Fruit fly (Drosophila melanogaster): ENCODE measurements around the gene CG5510.

CG5510 gene

DNA sequence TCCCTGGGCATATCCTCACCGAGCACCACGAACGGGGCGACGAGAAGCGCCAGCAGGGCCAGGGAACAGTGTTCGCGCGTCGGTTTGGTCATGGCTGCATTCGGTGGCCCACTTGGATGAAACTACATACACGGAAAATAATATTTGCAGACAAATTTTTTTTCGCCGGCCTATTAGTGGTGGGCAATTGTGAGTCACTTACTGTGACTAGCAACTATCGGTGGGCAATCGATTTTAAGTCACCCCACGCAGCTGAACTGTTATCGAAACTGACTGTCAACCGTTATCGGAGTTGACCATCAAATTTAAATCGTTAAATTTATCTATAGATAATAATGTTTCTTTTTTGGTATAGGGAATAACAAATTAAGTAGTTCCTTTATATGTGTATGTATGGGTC is at the start of gene CG5510:
Gene CG5510, minus strand, starts transcription at position 201 of the 400 bp plus-strand sequence.
- peak; percentile 18 for TF ChIP-seq tj (GFP tag; optimal IDR thresholded peaks at IDR 0.05)
- peak; percentile 79 for TF ChIP-seq bab1 (GFP tag; optimal IDR thresholded peaks at IDR 0.05)
- TF ChIP-seq cic (GFP tag; optimal IDR thresholded peaks at IDR 0.05): peak; percentile 16
- TF ChIP-seq Crg-1 (GFP tag; optimal IDR thresholded peaks at IDR 0.05): peak; percentile 33
- TF ChIP-seq Mnt (GFP tag; optimal IDR thresholded peaks at IDR 0.05): peak; percentile 40
- no peak for TF ChIP-seq CG7045 (GFP tag; optimal IDR thresholded peaks at IDR 0.05)
- TF ChIP-seq kay (GFP tag; ENCODE audit: borderline replicate concordance): no peak
- TF ChIP-seq CG1620 (GFP tag; optimal IDR thresholded peaks at IDR 0.05): peak; percentile 43
- peak; percentile 50 for TF ChIP-seq CG14711 (tag; optimal IDR thresholded peaks at IDR 0.05)
- no peak for TF ChIP-seq CG5204 (GFP tag; optimal IDR thresholded peaks at IDR 0.05)
- TF ChIP-seq CG7101 (tag; optimal IDR thresholded peaks at IDR 0.05): peak; percentile 28
- TF ChIP-seq CG11617 (GFP tag; optimal IDR thresholded peaks at IDR 0.05): peak; percentile 27
- TF ChIP-seq pad (GFP tag; optimal IDR thresholded peaks at IDR 0.05): peak; percentile 2
- TF ChIP-seq cnc (optimal IDR thresholded peaks at IDR 0.05): peak in 1 of 2 experiments; percentile 34

DNA sequence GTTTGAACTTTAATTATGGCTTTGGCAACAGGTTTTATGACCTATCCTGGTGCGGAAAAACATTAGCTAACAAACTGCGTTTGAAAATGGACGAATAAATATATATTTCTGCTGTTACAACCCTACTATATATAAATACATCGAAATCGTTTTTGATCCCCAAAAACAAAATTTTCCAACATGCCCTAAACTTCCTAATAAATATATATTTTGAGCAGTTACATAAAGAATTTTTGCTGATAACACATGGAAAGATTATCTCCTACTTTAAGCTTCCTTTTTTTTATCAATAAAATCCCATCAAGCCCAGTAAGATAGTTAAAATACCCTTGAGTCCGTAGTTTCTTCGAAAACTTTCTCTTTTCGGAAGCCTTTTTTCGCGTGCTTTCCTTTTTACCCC is 49.7 kb upstream of the CG5510 start:
- TF ChIP-seq Crg-1 (GFP tag; optimal IDR thresholded peaks at IDR 0.05): no peak
- no peak for TF ChIP-seq CG7045 (GFP tag; optimal IDR thresholded peaks at IDR 0.05)
- no peak for TF ChIP-seq pad (GFP tag; optimal IDR thresholded peaks at IDR 0.05)
- TF ChIP-seq CG33017 (tag; optimal IDR thresholded peaks at IDR 0.05): no peak
- TF ChIP-seq cic (GFP tag; optimal IDR thresholded peaks at IDR 0.05): no peak
- TF ChIP-seq Clk (GFP tag; optimal IDR thresholded peaks at IDR 0.05): no peak
- no peak for TF ChIP-seq CG7101 (tag; optimal IDR thresholded peaks at IDR 0.05)
- TF ChIP-seq tj (GFP tag; optimal IDR thresholded peaks at IDR 0.05): no peak
- no peak for TF ChIP-seq ovo (GFP tag; optimal IDR thresholded peaks at IDR 0.05)
- TF ChIP-seq CG5204 (GFP tag; optimal IDR thresholded peaks at IDR 0.05): no peak
- TF ChIP-seq cnc (optimal IDR thresholded peaks at IDR 0.05): no peak
- no peak for TF ChIP-seq Hr96 (GFP tag; optimal IDR thresholded peaks at IDR 0.05)
- TF ChIP-seq kay (GFP tag; ENCODE audit: borderline replicate concordance): no peak
- no peak for TF ChIP-seq bab1 (GFP tag; optimal IDR thresholded peaks at IDR 0.05)
- no peak for TF ChIP-seq CG14711 (tag; optimal IDR thresholded peaks at IDR 0.05)
- no peak for TF ChIP-seq toe (GFP tag; optimal IDR thresholded peaks at IDR 0.05)

DNA sequence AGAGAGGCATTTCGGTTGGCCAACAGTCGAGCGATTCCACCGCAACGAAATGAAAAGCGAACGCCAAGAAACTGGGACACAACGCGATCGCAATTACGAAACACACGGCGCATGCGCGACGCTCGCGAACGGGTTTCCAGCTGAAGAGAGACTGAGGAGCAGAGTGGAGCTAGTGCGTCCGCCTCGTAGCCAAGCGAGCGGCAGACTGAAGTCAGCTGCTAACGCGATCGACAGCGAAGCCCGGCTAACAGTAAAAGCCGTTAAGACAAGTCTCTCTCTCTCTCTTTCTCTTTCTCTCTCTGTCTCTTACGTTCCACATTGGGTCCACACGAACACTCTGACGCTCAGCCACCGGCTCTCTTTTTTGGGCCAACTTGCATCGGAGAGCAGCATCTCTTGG is 49.2 kb upstream of the CG5510 start, which contains the start of gene CG17786:
Gene CG17786, minus strand, starts transcription at position 154 of the 400 bp plus-strand sequence.
- TF ChIP-seq tj (GFP tag; optimal IDR thresholded peaks at IDR 0.05): no peak
- peak; percentile 11 for TF ChIP-seq bab1 (GFP tag; optimal IDR thresholded peaks at IDR 0.05)

DNA sequence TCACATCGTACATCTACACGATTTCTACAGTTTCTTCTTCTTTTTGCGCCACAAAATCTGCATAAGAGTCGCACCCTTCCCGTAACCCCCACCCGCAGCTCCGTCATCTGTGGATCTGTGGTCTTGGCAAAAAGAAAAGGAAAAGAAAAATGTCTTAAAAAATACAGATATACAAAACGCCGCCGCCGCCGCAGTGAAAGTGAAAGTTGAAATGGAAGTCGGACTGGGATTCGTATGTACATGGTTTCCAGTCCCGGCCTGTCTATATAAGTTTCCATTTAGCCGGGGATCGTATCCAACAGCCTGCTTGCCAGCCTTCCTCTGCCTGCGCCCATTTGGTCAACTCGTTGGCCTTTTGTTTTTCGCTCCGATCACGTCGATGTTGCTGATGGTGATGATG is 46.7 kb upstream of the CG5510 start:
- TF ChIP-seq CG7101 (tag; optimal IDR thresholded peaks at IDR 0.05): no peak
- TF ChIP-seq ovo (GFP tag; optimal IDR thresholded peaks at IDR 0.05): no peak
- TF ChIP-seq toe (GFP tag; optimal IDR thresholded peaks at IDR 0.05): no peak
- TF ChIP-seq Crg-1 (GFP tag; optimal IDR thresholded peaks at IDR 0.05): no peak
- TF ChIP-seq Mnt (GFP tag; optimal IDR thresholded peaks at IDR 0.05): no peak
- no peak for TF ChIP-seq CG14711 (tag; optimal IDR thresholded peaks at IDR 0.05)
- TF ChIP-seq CG5204 (GFP tag; optimal IDR thresholded peaks at IDR 0.05): no peak
- TF ChIP-seq CG11617 (GFP tag; optimal IDR thresholded peaks at IDR 0.05): no peak
- no peak for TF ChIP-seq tj (GFP tag; optimal IDR thresholded peaks at IDR 0.05)
- no peak for TF ChIP-seq cic (GFP tag; optimal IDR thresholded peaks at IDR 0.05)
- TF ChIP-seq CG1620 (GFP tag; optimal IDR thresholded peaks at IDR 0.05): no peak
- no peak for TF ChIP-seq pad (GFP tag; optimal IDR thresholded peaks at IDR 0.05)

DNA sequence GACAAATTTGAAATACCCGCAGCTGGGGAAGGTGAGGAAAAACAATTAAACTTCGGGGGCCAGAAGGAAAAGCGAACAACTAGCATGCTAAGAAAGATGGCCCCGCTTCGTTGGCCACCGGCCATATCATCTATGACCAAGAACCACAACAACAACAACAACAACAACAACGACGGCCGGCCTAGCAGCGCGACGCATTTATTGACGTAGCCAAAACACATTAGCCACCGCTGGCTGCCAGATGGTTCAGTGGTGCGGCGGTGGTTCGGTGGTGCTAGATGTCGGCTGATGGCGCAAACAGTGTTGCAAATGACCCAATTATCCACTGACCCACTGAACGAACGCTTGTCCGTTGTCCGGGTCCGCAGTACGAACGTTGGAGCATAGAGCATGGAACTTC is 44.3 kb upstream of the CG5510 start:
- TF ChIP-seq pad (GFP tag; optimal IDR thresholded peaks at IDR 0.05) (no peak), ovo (GFP tag; optimal IDR thresholded peaks at IDR 0.05) (no peak), kay (GFP tag; ENCODE audit: borderline replicate concordance) (no peak), Clk (GFP tag; optimal IDR thresholded peaks at IDR 0.05) (no peak), cic (GFP tag; optimal IDR thresholded peaks at IDR 0.05) (no peak), CG5204 (GFP tag; optimal IDR thresholded peaks at IDR 0.05) (no peak), CG12768 (GFP tag; optimal IDR thresholded peaks at IDR 0.05) (no peak), CG1620 (GFP tag; optimal IDR thresholded peaks at IDR 0.05) (no peak), Crg-1 (GFP tag; optimal IDR thresholded peaks at IDR 0.05) (no peak), Hr96 (GFP tag; optimal IDR thresholded peaks at IDR 0.05) (no peak), CG14711 (tag; optimal IDR thresholded peaks at IDR 0.05) (no peak), CG7101 (tag; optimal IDR thresholded peaks at IDR 0.05) (no peak), bab1 (GFP tag; optimal IDR thresholded peaks at IDR 0.05) (no peak), toe (GFP tag; optimal IDR thresholded peaks at IDR 0.05) (no peak)

- no peak for TF ChIP-seq pad (GFP tag; optimal IDR thresholded peaks at IDR 0.05)
- no peak for TF ChIP-seq CG33017 (tag; optimal IDR thresholded peaks at IDR 0.05)
- TF ChIP-seq Crg-1 (GFP tag; optimal IDR thresholded peaks at IDR 0.05): no peak
- no peak for TF ChIP-seq CG7045 (GFP tag; optimal IDR thresholded peaks at IDR 0.05)
- TF ChIP-seq tj (GFP tag; optimal IDR thresholded peaks at IDR 0.05): peak; percentile 76
- TF ChIP-seq kay (GFP tag; ENCODE audit: borderline replicate concordance): no peak
- TF ChIP-seq bab1 (GFP tag; optimal IDR thresholded peaks at IDR 0.05): no peak
- TF ChIP-seq CG1620 (GFP tag; optimal IDR thresholded peaks at IDR 0.05): no peak
- no peak for TF ChIP-seq Clk (GFP tag; optimal IDR thresholded peaks at IDR 0.05)
Observed at dm6 chr3R:24206341-24207114, 37.2 kb upstream of the CG5510 start.

Data from whole organism, adult.